Fruit fly (Drosophila melanogaster) whole organism, embryonic: Measurements from ENCODE around the gene CG33511.
A peak's percentile ranks its signal among the peaks of the same experiment; 100 is the strongest.

ENCODE experiments used
- Atf6 ChIP-seq: fragments of 200-800 bp; sonication (Bioruptor generic); IDR thresholded peaks from 2 replicates; pipeline ENCODE4 v1.3.6; 2022; ENCODE audit warnings: missing biosample characterization, missing genetic modification characterization
- Bdp1 ChIP-seq: fragments of 200-800 bp; sonication (Bioruptor generic); optimal IDR thresholded peaks from 3 replicates; lab custom pipeline; 2016; ENCODE audit warnings: missing biosample characterization, missing genetic modification characterization
- BtbVII ChIP-seq: fragments of 200-800 bp; sonication (Bioruptor generic); optimal IDR thresholded peaks from 3 replicates; lab custom pipeline; 2017; ENCODE audit warnings: missing biosample characterization, mild to moderate bottlenecking, missing genetic modification characterization
- CG10565 ChIP-seq: fragments of 200-800 bp; sonication (Bioruptor generic); optimal IDR thresholded peaks from 3 replicates; lab custom pipeline; 2016; ENCODE audit warnings: missing biosample characterization, mild to moderate bottlenecking, missing genetic modification characterization
- CG11560 ChIP-seq: fragments of 200-800 bp; sonication (Bioruptor generic); IDR thresholded peaks from 3 replicates; pipeline ENCODE4 v1.3.6; 2022; ENCODE audit warnings: missing biosample characterization, missing genetic modification characterization
- CG13624 ChIP-seq: fragments of 200-800 bp; sonication (Bioruptor generic); optimal IDR thresholded peaks from 2 replicates; lab custom pipeline; 2016; ENCODE audit warnings: missing biosample characterization, missing genetic modification characterization
- CG14014 ChIP-seq: fragments of 200-800 bp; sonication (Bioruptor generic); IDR thresholded peaks from 2 replicates; pipeline ENCODE4 v1.3.6; 2022; ENCODE audit warnings: missing biosample characterization, missing genetic modification characterization
- CG14965 ChIP-seq: fragments of 200-800 bp; sonication (Bioruptor generic); optimal IDR thresholded peaks from 2 replicates; lab custom pipeline; 2016; ENCODE audit warnings: missing biosample characterization, missing genetic modification characterization, borderline replicate concordance
- CG15514 ChIP-seq: fragments of 200-800 bp; sonication (Bioruptor generic); optimal IDR thresholded peaks from 3 replicates; lab custom pipeline; 2017; ENCODE audit warnings: missing biosample characterization, missing genetic modification characterization, mild to moderate bottlenecking, moderate library complexity, missing genetic modification reagents
- CG16863 ChIP-seq: fragments of 200-800 bp; sonication (Bioruptor generic); optimal IDR thresholded peaks from 3 replicates; lab custom pipeline; 2016; ENCODE audit warnings: missing biosample characterization, missing genetic modification characterization
- CG17912 ChIP-seq: fragments of 200-800 bp; sonication (Bioruptor generic); optimal IDR thresholded peaks from 2 replicates; lab custom pipeline; 2018; ENCODE audit warnings: missing biosample characterization, mild to moderate bottlenecking, missing genetic modification characterization
- CG3065 ChIP-seq: fragments of 200-800 bp; sonication (Bioruptor generic); optimal IDR thresholded peaks from 2 replicates; lab custom pipeline; 2016; ENCODE audit warnings: missing biosample characterization, missing genetic modification characterization
- CG32532 ChIP-seq: fragments of 200-800 bp; sonication (Bioruptor generic); IDR thresholded peaks from 2 replicates; pipeline ENCODE4 v1.3.6; 2022; ENCODE audit warnings: missing biosample characterization, missing genetic modification characterization
- CG4360 ChIP-seq: fragments of 200-800 bp; sonication (Bioruptor generic); IDR thresholded peaks from 2 replicates; pipeline ENCODE4 v1.3.6; 2022; ENCODE audit warnings: missing biosample characterization, missing genetic modification characterization
- CG6765 ChIP-seq: fragments of 200-800 bp; sonication (Bioruptor generic); optimal IDR thresholded peaks from 3 replicates; lab custom pipeline; 2017; ENCODE audit warnings: missing biosample characterization, mild to moderate bottlenecking, missing genetic modification characterization
- CG7372 ChIP-seq: fragments of 200-800 bp; sonication (Bioruptor generic); IDR thresholded peaks from 2 replicates; pipeline ENCODE4 v1.3.6; 2022; ENCODE audit warnings: missing biosample characterization, missing genetic modification characterization
- CG7963 ChIP-seq: fragments of 200-800 bp; sonication (Bioruptor generic); IDR thresholded peaks from 3 replicates; pipeline ENCODE4 v1.3.6; 2022; ENCODE audit warnings: missing biosample characterization, missing genetic modification characterization; ENCODE audit not compliant: partially characterized antibody
- CG8359 ChIP-seq: fragments of 200-800 bp; sonication (Bioruptor generic); optimal IDR thresholded peaks from 2 replicates; lab custom pipeline; 2017; ENCODE audit warnings: missing biosample characterization, mild to moderate bottlenecking, missing genetic modification characterization, borderline replicate concordance
- CG8478 ChIP-seq: fragments of >200 bp; optimal IDR thresholded peaks from 2 replicates; lab custom pipeline; 2018
- Dfd ChIP-seq, 2 experiments: fragments of >200 bp; optimal IDR thresholded peaks; 2 replicates each; lab custom pipeline; 2017; ENCODE audit warnings: missing biosample characterization in 2 of 2, missing genetic modification characterization in 2 of 2
- HLH3B ChIP-seq: fragments of 200-800 bp; sonication (Bioruptor generic); IDR thresholded peaks from 2 replicates; pipeline ENCODE4 v1.3.6; 2022; ENCODE audit warnings: missing biosample characterization, missing genetic modification characterization
- Hr39 ChIP-seq: fragments of >200 bp; optimal IDR thresholded peaks from 2 replicates; lab custom pipeline; 2017
- Hr51 ChIP-seq, 2 experiments: fragments of 200-800 bp; sonication (Bioruptor generic); optimal IDR thresholded peaks; 2 replicates in 1 of 2; 3 replicates in 1 of 2; lab custom pipeline; 2016 to 2018; ENCODE audit warnings: missing biosample characterization in 2 of 2, missing genetic modification characterization in 2 of 2, mild to moderate bottlenecking in 1 of 2, moderate library complexity in 1 of 2
- Lpt ChIP-seq: fragments of >200 bp; optimal IDR thresholded peaks from 2 replicates; lab custom pipeline; 2018; ENCODE audit warnings: missing biosample characterization, missing genetic modification characterization
- Meics ChIP-seq: fragments of 200-800 bp; sonication (Bioruptor generic); optimal IDR thresholded peaks from 2 replicates; lab custom pipeline; 2017; ENCODE audit warnings: missing biosample characterization, mild to moderate bottlenecking, missing genetic modification characterization
- Myb ChIP-seq: fragments of 200-800 bp; sonication (Bioruptor generic); optimal IDR thresholded peaks from 2 replicates; lab custom pipeline; 2016; ENCODE audit warnings: missing biosample characterization, missing genetic modification characterization
- NC2α ChIP-seq: fragments of 200-800 bp; sonication (Bioruptor generic); optimal IDR thresholded peaks from 2 replicates; lab custom pipeline; 2016; ENCODE audit warnings: missing biosample characterization, missing genetic modification characterization
- Nf-YC ChIP-seq: fragments of 200-800 bp; optimal IDR thresholded peaks from 3 replicates; lab custom pipeline; 2019; ENCODE audit warnings: missing biosample characterization, mild to moderate bottlenecking, missing genetic modification characterization, moderate library complexity
- PHDP ChIP-seq: fragments of 200-800 bp; sonication (Bioruptor generic); optimal IDR thresholded peaks from 3 replicates; lab custom pipeline; 2018; ENCODE audit warnings: missing biosample characterization, mild to moderate bottlenecking, missing genetic modification characterization, moderate library complexity
- Ptx1 ChIP-seq: fragments of 200-800 bp; sonication (Bioruptor generic); IDR thresholded peaks from 2 replicates; pipeline ENCODE4 v1.3.6; 2022; ENCODE audit warnings: missing biosample characterization, missing genetic modification characterization
- Rx ChIP-seq: fragments of 200-800 bp; sonication (Bioruptor generic); IDR thresholded peaks from 2 replicates; pipeline ENCODE4 v1.3.6; 2022; ENCODE audit warnings: missing biosample characterization, missing genetic modification characterization
- Stat92E ChIP-seq, 3 experiments: fragments of >200 bp in 2 of 3; fragments of 200-800 bp in 1 of 3; sonication (Bioruptor generic) in 1 of 3; optimal IDR thresholded peaks; 2 replicates each; lab custom pipeline; 2017 to 2019; ENCODE audit warnings: missing biosample characterization in 3 of 3, missing genetic modification characterization in 3 of 3, mild to moderate bottlenecking in 1 of 3, moderate library complexity in 1 of 3
- chif ChIP-seq, 2 experiments: fragments of 200-800 bp; sonication (Bioruptor generic); optimal IDR thresholded peaks; 3 replicates each; lab custom pipeline; 2016; ENCODE audit warnings: missing biosample characterization in 2 of 2, missing genetic modification characterization in 2 of 2
- crol ChIP-seq: fragments of 200-800 bp; sonication (Bioruptor generic); IDR thresholded peaks from 2 replicates; pipeline ENCODE4 v1.3.6; 2022; ENCODE audit warnings: missing biosample characterization, missing genetic modification characterization
- disco-r ChIP-seq: fragments of 200-800 bp; sonication (Bioruptor generic); optimal IDR thresholded peaks from 2 replicates; lab custom pipeline; 2016; ENCODE audit warnings: missing biosample characterization, missing genetic modification characterization
- ewg ChIP-seq: fragments of 200-800 bp; sonication (Bioruptor generic); optimal IDR thresholded peaks from 3 replicates; lab custom pipeline; 2017; ENCODE audit warnings: mild to moderate bottlenecking, missing biosample characterization, missing genetic modification reagents, missing genetic modification characterization
- eyg ChIP-seq: fragments of 200-800 bp; sonication (Bioruptor generic); optimal IDR thresholded peaks from 3 replicates; lab custom pipeline; 2016; ENCODE audit warnings: missing biosample characterization, missing genetic modification characterization
- fd64A ChIP-seq: fragments of 200-800 bp; sonication (Bioruptor generic); optimal IDR thresholded peaks from 3 replicates; lab custom pipeline; 2018; ENCODE audit warnings: missing biosample characterization, mild to moderate bottlenecking, missing genetic modification characterization
- knrl ChIP-seq: fragments of 200-800 bp; sonication (Bioruptor generic); IDR thresholded peaks from 3 replicates; pipeline ENCODE4 v1.3.6; 2022; ENCODE audit warnings: missing biosample characterization, missing genetic modification characterization; ENCODE audit not compliant: partially characterized antibody
- lmd ChIP-seq: fragments of 200-800 bp; sonication (Bioruptor generic); IDR thresholded peaks from 2 replicates; pipeline ENCODE4 v1.3.6; 2022; ENCODE audit warnings: missing biosample characterization, missing genetic modification characterization
- nerfin-1 ChIP-seq: fragments of 200-800 bp; sonication (Bioruptor generic); optimal IDR thresholded peaks from 3 replicates; lab custom pipeline; 2019; ENCODE audit warnings: missing biosample characterization, mild to moderate bottlenecking, missing genetic modification characterization, moderate library complexity
- nmo ChIP-seq: fragments of 200-800 bp; sonication (Bioruptor generic); optimal IDR thresholded peaks from 2 replicates; lab custom pipeline; 2018; ENCODE audit warnings: missing biosample characterization, mild to moderate bottlenecking, missing genetic modification characterization, moderate library complexity
- pho ChIP-seq: fragments of 200-800 bp; sonication (Bioruptor generic); optimal IDR thresholded peaks from 2 replicates; lab custom pipeline; 2016; ENCODE audit warnings: missing biosample characterization, missing genetic modification characterization
- pum ChIP-seq: fragments of 200-800 bp; sonication (Bioruptor generic); optimal IDR thresholded peaks from 2 replicates; lab custom pipeline; 2016; ENCODE audit warnings: missing biosample characterization, missing genetic modification characterization
- ranshi ChIP-seq: fragments of 200-800 bp; sonication (Bioruptor generic); IDR thresholded peaks from 2 replicates; pipeline ENCODE4 v1.3.6; 2022; ENCODE audit warnings: missing biosample characterization, missing genetic modification characterization
- row ChIP-seq: fragments of 200-800 bp; sonication (Bioruptor generic); IDR thresholded peaks from 3 replicates; pipeline ENCODE4 v1.3.6; 2022; ENCODE audit warnings: missing biosample characterization, missing genetic modification characterization
- run ChIP-seq: fragments of 200-800 bp; sonication (Bioruptor generic); optimal IDR thresholded peaks from 3 replicates; lab custom pipeline; 2018; ENCODE audit warnings: missing biosample characterization, mild to moderate bottlenecking, missing genetic modification characterization
- slou ChIP-seq: fragments of 200-800 bp; sonication (Bioruptor generic); optimal IDR thresholded peaks from 3 replicates; lab custom pipeline; 2016; ENCODE audit warnings: missing biosample characterization, missing genetic modification characterization
- sna ChIP-seq: fragments of 200-800 bp; sonication (Bioruptor generic); IDR thresholded peaks from 2 replicates; pipeline ENCODE4 v1.3.6; 2022; ENCODE audit warnings: missing biosample characterization, missing genetic modification characterization; ENCODE audit not compliant: partially characterized antibody
- zen2 ChIP-seq: fragments of 200-800 bp; sonication (Bioruptor generic); IDR thresholded peaks from 3 replicates; pipeline ENCODE4 v1.3.6; 2022; ENCODE audit warnings: missing biosample characterization, missing genetic modification characterization; ENCODE audit not compliant: partially characterized antibody
- zfh2 ChIP-seq: fragments of 200-800 bp; sonication (Bioruptor generic); optimal IDR thresholded peaks from 2 replicates; lab custom pipeline; 2016; ENCODE audit warnings: missing biosample characterization, missing genetic modification characterization

The CG33511 gene

dm6 chr2L:21108759-21109282 is 26.5 kb upstream of the CG33511 start (continued):
- no peak for TF ChIP-seq CG10565 (GFP tag; lab: Kevin White, UChicago)
- TF ChIP-seq eyg: peak; percentile 8
- no peak for TF ChIP-seq CG6765 (GFP tag; lab: Kevin White, UChicago)
- no peak for TF ChIP-seq Dfd (GFP tag; optimal IDR thresholded peaks at IDR 0.05; lab: Kevin White, UChicago)
- no peak for TF ChIP-seq CG17912 (GFP tag; lab: Kevin White, UChicago)
- peak; percentile 16 for TF ChIP-seq Myb (GFP tag; lab: Kevin White, UChicago)
- no peak for TF ChIP-seq pho (GFP tag; lab: Kevin White, UChicago)
- TF ChIP-seq chif (GFP tag; optimal IDR thresholded peaks at IDR 0.05; lab: Kevin White, UChicago): peak; percentile 16 to 72
- TF ChIP-seq sna (GFP tag; lab: Robert Waterston, UW): no peak
- TF ChIP-seq Lpt (GFP tag; lab: Kevin White, UChicago): no peak
- TF ChIP-seq HLH3B (GFP tag; lab: Robert Waterston, UW): 0 out of 2 replicates have a peak, but pooled peaks have one; percentile 44
- no peak for TF ChIP-seq ranshi (GFP tag; lab: Robert Waterston, UW)
- peak; percentile 48 for TF ChIP-seq ewg (GFP tag; lab: Kevin White, UChicago)
- TF ChIP-seq nmo (GFP tag; lab: Kevin White, UChicago): peak; percentile 85
- no peak; the same call in 1 of the 2 replicates for TF ChIP-seq Ptx1
- no peak for TF ChIP-seq CG7372 (GFP tag; lab: Robert Waterston, UW)
- TF ChIP-seq CG8478 (lab: Kevin White, UChicago): no peak
- peak; percentile 61 for TF ChIP-seq lmd (GFP tag; lab: Robert Waterston, UW)
- TF ChIP-seq run: peak; percentile 20
- TF ChIP-seq CG15514 (GFP tag; lab: Kevin White, UChicago): peak; percentile 37
- TF ChIP-seq fd64A (GFP tag; lab: Kevin White, UChicago): no peak
- 0 out of 2 replicates have a peak, but pooled peaks have one; percentile 21 for TF ChIP-seq CG32532 (GFP tag; lab: Robert Waterston, UW)
- no peak for TF ChIP-seq Rx (GFP tag; lab: Robert Waterston, UW)
- TF ChIP-seq NC2α (GFP tag; lab: Kevin White, UChicago): peak; percentile 47
- TF ChIP-seq CG16863 (GFP tag; lab: Kevin White, UChicago): peak; percentile 53
- TF ChIP-seq CG13624: peak; percentile 19
- peak; percentile 12 for TF ChIP-seq nerfin-1 (tag; lab: Kevin White, UChicago)
- peak; percentile 6 for TF ChIP-seq zfh2
- no peak for TF ChIP-seq CG8359 (GFP tag; lab: Kevin White, UChicago)
- no peak for TF ChIP-seq Stat92E (GFP tag; optimal IDR thresholded peaks at IDR 0.05; lab: Kevin White, UChicago)
- TF ChIP-seq PHDP (tag; lab: Kevin White, UChicago): peak; percentile 48
- peak; percentile 24 for TF ChIP-seq pum (GFP tag; lab: Kevin White, UChicago)
- TF ChIP-seq CG3065: peak; percentile 29
- peak; percentile 10 for TF ChIP-seq slou
- TF ChIP-seq zen2 (GFP tag; lab: Robert Waterston, UW): no peak
- TF ChIP-seq CG4360 (GFP tag; lab: Robert Waterston, UW): no peak
- peak; percentile 26 for TF ChIP-seq Bdp1 (GFP tag; lab: Kevin White, UChicago)
- no peak for TF ChIP-seq crol (GFP tag; lab: Robert Waterston, UW)
- no peak for TF ChIP-seq CG14965 (GFP tag; lab: Kevin White, UChicago)
- TF ChIP-seq BtbVII (GFP tag; lab: Kevin White, UChicago): no peak
- no peak for TF ChIP-seq disco-r
- peak; percentile 5; the same call in 1 of the 2 replicates for TF ChIP-seq CG14014 (GFP tag; lab: Robert Waterston, UW)
- no peak for TF ChIP-seq Hr39 (lab: Kevin White, UChicago)
- peak; percentile 43 for TF ChIP-seq Nf-YC (tag; lab: Kevin White, UChicago)
- no peak for TF ChIP-seq knrl
- peak; percentile 22 for TF ChIP-seq Meics
- TF ChIP-seq row (GFP tag; lab: Robert Waterston, UW): peak; percentile 73
- peak; percentile 33 to 74 for TF ChIP-seq Hr51 (GFP tag; optimal IDR thresholded peaks at IDR 0.05; lab: Kevin White, UChicago)
- 0 out of 2 replicates have a peak, but pooled peaks have one; percentile 30 for TF ChIP-seq Atf6 (GFP tag; lab: Robert Waterston, UW)
- TF ChIP-seq CG11560 (tag; lab: Robert Waterston, UW): no peak
- no peak for TF ChIP-seq CG7963 (GFP tag; lab: Robert Waterston, UW)
